Fruit fly (Drosophila melanogaster) whole organism, embryonic: ENCODE results near the gene Jarid2.

Experiments
- Asciz ChIP-seq: fragments of 200-800 bp; sonication (Bioruptor generic); optimal IDR thresholded peaks from 2 replicates; lab custom pipeline; 2017; ENCODE audit warnings: missing biosample characterization, mild to moderate bottlenecking, missing genetic modification characterization, missing genetic modification reagents
- CG12659 ChIP-seq: fragments of 200-800 bp; sonication (Bioruptor generic); optimal IDR thresholded peaks from 3 replicates; lab custom pipeline; 2017; ENCODE audit warnings: mild to moderate bottlenecking, missing biosample characterization, missing genetic modification reagents, missing genetic modification characterization
- CG13424 ChIP-seq: fragments of 200-800 bp; sonication (Bioruptor generic); optimal IDR thresholded peaks from 2 replicates; lab custom pipeline; 2019; ENCODE audit warnings: missing biosample characterization, mild to moderate bottlenecking, missing genetic modification characterization, moderate library complexity
- CG15479 ChIP-seq: fragments of 200-800 bp; sonication (Bioruptor generic); optimal IDR thresholded peaks from 3 replicates; lab custom pipeline; 2019; ENCODE audit warnings: missing biosample characterization, mild to moderate bottlenecking, missing genetic modification characterization, moderate library complexity
- CG16779 ChIP-seq: fragments of 200-800 bp; sonication (Bioruptor generic); IDR thresholded peaks from 2 replicates; pipeline ENCODE4 v1.3.6; 2022; ENCODE audit warnings: missing biosample characterization, missing genetic modification characterization
- CG16813 ChIP-seq: fragments of 200-800 bp; sonication (Bioruptor generic); IDR thresholded peaks from 3 replicates; pipeline ENCODE4 v1.3.6; 2022; ENCODE audit warnings: missing biosample characterization, missing genetic modification characterization; ENCODE audit not compliant: partially characterized antibody
- CG1792 ChIP-seq: fragments of 200-800 bp; sonication (Bioruptor generic); optimal IDR thresholded peaks from 2 replicates; lab custom pipeline; 2016; ENCODE audit warnings: missing biosample characterization, missing genetic modification characterization
- CG18011 ChIP-seq: fragments of 200-800 bp; sonication (Bioruptor generic); optimal IDR thresholded peaks from 2 replicates; lab custom pipeline; 2017; ENCODE audit warnings: missing biosample characterization, missing genetic modification characterization, mild to moderate bottlenecking, moderate library complexity, missing genotype
- CG18619 ChIP-seq: fragments of 200-800 bp; sonication (Bioruptor generic); optimal IDR thresholded peaks from 3 replicates; lab custom pipeline; 2017; ENCODE audit warnings: missing biosample characterization, mild to moderate bottlenecking, missing genetic modification characterization
- CG32767 ChIP-seq: fragments of 200-800 bp; sonication (Bioruptor generic); IDR thresholded peaks from 2 replicates; pipeline ENCODE4 v1.3.6; 2022; ENCODE audit warnings: missing biosample characterization, missing genetic modification characterization
- CG3407 ChIP-seq: fragments of 200-800 bp; sonication (Bioruptor generic); optimal IDR thresholded peaks from 2 replicates; lab custom pipeline; 2018; ENCODE audit warnings: missing biosample characterization, mild to moderate bottlenecking, missing genetic modification characterization
- CG3995 ChIP-seq: fragments of 200-800 bp; sonication (Bioruptor generic); optimal IDR thresholded peaks from 3 replicates; lab custom pipeline; 2016; ENCODE audit warnings: missing biosample characterization, missing genetic modification characterization
- CG4730 ChIP-seq: fragments of 200-800 bp; sonication (Bioruptor generic); IDR thresholded peaks from 2 replicates; pipeline ENCODE4 v1.3.6; 2022; ENCODE audit warnings: missing biosample characterization, missing genetic modification characterization
- CG7556 ChIP-seq: fragments of 200-800 bp; sonication (Bioruptor generic); optimal IDR thresholded peaks from 2 replicates; lab custom pipeline; 2017; ENCODE audit warnings: missing biosample characterization, mild to moderate bottlenecking, missing genetic modification characterization
- CG7786 ChIP-seq: fragments of 200-800 bp; sonication (Bioruptor generic); optimal IDR thresholded peaks from 2 replicates; lab custom pipeline; 2016; ENCODE audit warnings: missing biosample characterization, missing genetic modification characterization
- CG9609 ChIP-seq: fragments of 200-800 bp; sonication (Bioruptor generic); optimal IDR thresholded peaks from 3 replicates; lab custom pipeline; 2016; ENCODE audit warnings: missing biosample characterization, missing genetic modification characterization
- CTCF ChIP-seq: fragments of 200-800 bp; sonication (Bioruptor generic); optimal IDR thresholded peaks from 2 replicates; lab custom pipeline; 2017; ENCODE audit warnings: missing biosample characterization, mild to moderate bottlenecking, missing genetic modification characterization, moderate library complexity
- CoRest ChIP-seq: fragments of 200-800 bp; sonication (Bioruptor generic); optimal IDR thresholded peaks from 3 replicates; lab custom pipeline; 2018; ENCODE audit warnings: missing biosample characterization, mild to moderate bottlenecking, missing genetic modification characterization, moderate library complexity
- D19A ChIP-seq: fragments of 200-800 bp; optimal IDR thresholded peaks from 3 replicates; lab custom pipeline; 2019; ENCODE audit warnings: missing biosample characterization, mild to moderate bottlenecking, missing genetic modification characterization, moderate library complexity
- Dip3 ChIP-seq: fragments of 200-800 bp; sonication (Bioruptor generic); optimal IDR thresholded peaks from 3 replicates; lab custom pipeline; 2016; ENCODE audit warnings: missing biosample characterization, missing genetic modification characterization
- Eip74EF ChIP-seq, 2 experiments: fragments of 200-800 bp in 1 of 2; fragments of >200 bp in 1 of 2; sonication (Bioruptor generic) in 1 of 2; optimal IDR thresholded peaks; 2 replicates each; lab custom pipeline; 2017 to 2019; ENCODE audit warnings: missing biosample characterization in 2 of 2, missing genetic modification characterization in 2 of 2, mild to moderate bottlenecking in 1 of 2, moderate library complexity in 1 of 2
- GATAe ChIP-seq: fragments of 200-800 bp; sonication (Bioruptor generic); conservative IDR thresholded peaks from 2 replicates; pipeline ENCODE4 v1.3.6; 2022; ENCODE audit warnings: missing biosample characterization, missing genetic modification characterization
- Gsc ChIP-seq: fragments of 200-800 bp; sonication (Bioruptor generic); IDR thresholded peaks from 2 replicates; pipeline ENCODE4 v1.3.6; 2022; ENCODE audit warnings: missing biosample characterization, missing genetic modification characterization
- Med ChIP-seq: fragments of 200-800 bp; sonication (Bioruptor generic); peaks from one replicate; lab custom pipeline; 2016; ENCODE audit warnings: missing biosample characterization, missing genetic modification characterization, mild to moderate bottlenecking, inconsistent platforms, moderate library complexity
- NFAT ChIP-seq: fragments of 200-800 bp; sonication (Bioruptor generic); IDR thresholded peaks from 2 replicates; pipeline ENCODE4 v1.3.6; 2022; ENCODE audit warnings: missing biosample characterization, missing genetic modification characterization
- NfI ChIP-seq: fragments of 200-800 bp; sonication (Bioruptor generic); optimal IDR thresholded peaks from 3 replicates; lab custom pipeline; 2018; ENCODE audit warnings: missing biosample characterization, mild to moderate bottlenecking, missing genetic modification characterization, moderate library complexity
- Oli ChIP-seq: fragments of 200-800 bp; sonication (Bioruptor generic); optimal IDR thresholded peaks from 2 replicates; lab custom pipeline; 2018; ENCODE audit warnings: missing biosample characterization, mild to moderate bottlenecking, missing genetic modification characterization, moderate library complexity
- Opbp ChIP-seq: fragments of 200-800 bp; sonication (Bioruptor generic); IDR thresholded peaks from 3 replicates; pipeline ENCODE4 v1.3.6; 2022; ENCODE audit warnings: missing biosample characterization, missing genetic modification characterization; ENCODE audit not compliant: partially characterized antibody
- Scr ChIP-seq: fragments of 200-800 bp; sonication (Bioruptor generic); IDR thresholded peaks from 2 replicates; pipeline ENCODE4 v1.3.6; 2022; ENCODE audit warnings: missing biosample characterization, missing genetic modification characterization; ENCODE audit not compliant: partially characterized antibody
- br ChIP-seq: fragments of >200 bp; optimal IDR thresholded peaks from 2 replicates; lab custom pipeline; 2017
- btn ChIP-seq: fragments of 200-800 bp; sonication (Bioruptor generic); optimal IDR thresholded peaks from 2 replicates; lab custom pipeline; 2016; ENCODE audit warnings: missing biosample characterization, missing genetic modification characterization
- caup ChIP-seq: fragments of 200-800 bp; sonication (Bioruptor generic); optimal IDR thresholded peaks from 3 replicates; lab custom pipeline; 2017; ENCODE audit warnings: missing biosample characterization, mild to moderate bottlenecking, missing genetic modification characterization, moderate library complexity; ENCODE audit not compliant: severe bottlenecking
- chn ChIP-seq: fragments of 200-800 bp; sonication (Bioruptor generic); optimal IDR thresholded peaks from 2 replicates; lab custom pipeline; 2016; ENCODE audit warnings: missing biosample characterization, missing genetic modification characterization
- da ChIP-seq: fragments of 200-800 bp; sonication (Bioruptor generic); optimal IDR thresholded peaks from 2 replicates; lab custom pipeline; 2016; ENCODE audit warnings: missing biosample characterization, missing genetic modification characterization
- dmrt99B ChIP-seq: fragments of 200-800 bp; sonication (Bioruptor generic); optimal IDR thresholded peaks from 2 replicates; lab custom pipeline; 2018; ENCODE audit warnings: missing biosample characterization, mild to moderate bottlenecking, missing genetic modification characterization, moderate library complexity
- fd3F ChIP-seq: fragments of 200-800 bp; sonication (Bioruptor generic); optimal IDR thresholded peaks from 2 replicates; lab custom pipeline; 2018; ENCODE audit warnings: missing biosample characterization, mild to moderate bottlenecking, missing genetic modification characterization, moderate library complexity
- fd64A ChIP-seq: fragments of 200-800 bp; sonication (Bioruptor generic); optimal IDR thresholded peaks from 3 replicates; lab custom pipeline; 2018; ENCODE audit warnings: missing biosample characterization, mild to moderate bottlenecking, missing genetic modification characterization
- fd96Cb ChIP-seq: fragments of 200-800 bp; sonication (Bioruptor generic); optimal IDR thresholded peaks from 2 replicates; lab custom pipeline; 2018; ENCODE audit warnings: missing biosample characterization, mild to moderate bottlenecking, missing genetic modification characterization, moderate library complexity
- grau ChIP-seq: fragments of 200-800 bp; optimal IDR thresholded peaks from 3 replicates; lab custom pipeline; 2019; ENCODE audit warnings: missing biosample characterization, mild to moderate bottlenecking, missing genetic modification characterization, moderate library complexity
- hb ChIP-seq: fragments of 200-800 bp; sonication (Bioruptor generic); IDR thresholded peaks from 3 replicates; pipeline ENCODE4 v1.3.6; 2022; ENCODE audit warnings: missing biosample characterization, missing genetic modification characterization; ENCODE audit not compliant: partially characterized antibody
- ind ChIP-seq: fragments of 200-800 bp; sonication (Bioruptor generic); optimal IDR thresholded peaks from 3 replicates; lab custom pipeline; 2016; ENCODE audit warnings: missing biosample characterization, missing genetic modification characterization
- klu ChIP-seq: fragments of 200-800 bp; sonication (Bioruptor generic); IDR thresholded peaks from 2 replicates; pipeline ENCODE4 v1.3.6; 2022; ENCODE audit warnings: missing biosample characterization, missing genetic modification characterization
- mam ChIP-seq: fragments of 200-800 bp; sonication (Bioruptor generic); optimal IDR thresholded peaks from 3 replicates; lab custom pipeline; 2016; ENCODE audit warnings: missing biosample characterization, missing genetic modification characterization
- pnt ChIP-seq: fragments of 200-800 bp; sonication (Bioruptor generic); optimal IDR thresholded peaks from 3 replicates; lab custom pipeline; 2016; ENCODE audit warnings: missing biosample characterization, missing genetic modification characterization
- row ChIP-seq: fragments of 200-800 bp; sonication (Bioruptor generic); IDR thresholded peaks from 3 replicates; pipeline ENCODE4 v1.3.6; 2022; ENCODE audit warnings: missing biosample characterization, missing genetic modification characterization
- sens ChIP-seq: fragments of 200-800 bp; sonication (Bioruptor generic); peaks from one replicate; lab custom pipeline; 2016; ENCODE audit warnings: missing biosample characterization, missing genetic modification characterization
- twi ChIP-seq: fragments of 200-800 bp; optimal IDR thresholded peaks from 2 replicates; lab custom pipeline; 2019; ENCODE audit warnings: missing biosample characterization, mild to moderate bottlenecking, missing genetic modification characterization, moderate library complexity
- tx ChIP-seq: fragments of 200-800 bp; sonication (Bioruptor generic); optimal IDR thresholded peaks from 2 replicates; lab custom pipeline; 2016; ENCODE audit warnings: missing biosample characterization, missing genetic modification characterization
- wor ChIP-seq: fragments of 200-800 bp; sonication (Bioruptor generic); IDR thresholded peaks from 2 replicates; pipeline ENCODE4 v1.3.6; 2022; ENCODE audit warnings: missing biosample characterization, missing genetic modification characterization

Gene Jarid2

DNA sequence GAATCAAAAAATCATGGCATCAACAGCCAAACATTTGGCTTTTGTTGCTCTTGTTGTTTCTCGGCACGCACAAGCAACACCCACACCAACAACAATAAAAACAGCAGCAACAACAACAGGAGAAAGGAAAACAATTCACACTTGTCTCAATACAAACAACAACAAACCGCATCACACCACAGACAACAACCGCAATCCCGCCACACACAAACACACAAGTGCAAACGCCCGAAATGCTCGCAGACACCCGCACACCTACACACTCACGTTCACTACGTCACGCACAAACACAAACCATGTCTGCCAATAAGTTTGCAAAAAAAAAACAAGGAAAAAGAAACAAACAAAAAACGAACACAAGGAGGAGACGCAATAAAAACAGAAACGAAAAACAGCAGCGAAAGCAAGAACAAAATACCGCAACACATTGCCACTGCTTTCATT is 9.1 kb upstream of the Jarid2 start (continued):
- TF ChIP-seq CG15479 (peak; percentile 36), fd64A (GFP tag; lab: Kevin White, UChicago) (peak; percentile 7)

DNA sequence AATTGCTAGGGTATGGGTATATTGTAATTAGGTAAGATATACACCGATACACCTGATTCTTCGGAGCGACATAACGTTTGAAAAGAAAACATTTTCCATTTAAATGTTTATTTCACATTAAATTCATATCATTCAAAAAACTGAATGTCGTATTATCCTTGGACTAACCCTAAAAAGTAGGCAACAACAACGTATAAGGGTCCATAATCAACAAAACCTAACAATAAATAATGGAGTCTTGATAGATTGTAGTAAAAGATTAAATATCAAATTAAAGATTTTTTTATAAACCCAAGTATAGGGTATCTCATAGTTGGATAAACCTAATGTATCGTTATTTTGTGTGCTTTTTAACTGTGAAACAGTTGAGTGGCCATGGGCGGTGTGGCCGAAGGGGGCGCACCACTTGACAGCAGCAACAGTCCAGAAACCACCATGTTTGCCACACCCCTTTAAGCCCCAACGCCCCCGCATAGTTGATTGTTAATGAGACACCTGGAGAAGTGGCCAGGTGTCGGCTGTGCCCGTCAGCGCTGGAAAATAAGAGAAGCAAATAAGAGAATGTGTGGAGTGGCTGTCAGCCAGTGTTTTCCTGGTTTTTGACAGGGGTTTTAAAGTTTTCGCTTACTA is 8.5 kb upstream of the Jarid2 start:
- no peak for TF ChIP-seq Gsc (GFP tag; lab: Robert Waterston, UW)
- 0 out of 2 replicates have a peak, but pooled peaks have one; percentile 31 for TF ChIP-seq CG16779
- no peak for TF ChIP-seq CG16813 (GFP tag; lab: Robert Waterston, UW)
- TF ChIP-seq pnt (GFP tag; lab: Kevin White, UChicago), result no peak
- no peak for TF ChIP-seq fd3F (GFP tag; lab: Kevin White, UChicago)
- peak; percentile 30 for TF ChIP-seq caup (GFP tag; lab: Kevin White, UChicago)
- peak; percentile 7 for TF ChIP-seq NfI (GFP tag; lab: Kevin White, UChicago)
- no peak for TF ChIP-seq Dip3
- peak; percentile 13 for TF ChIP-seq CG7786
- TF ChIP-seq Asciz (GFP tag; lab: Kevin White, UChicago), result no peak
- TF ChIP-seq CG9609 (GFP tag; lab: Kevin White, UChicago), result peak; percentile 11
- peak; percentile 35; the same call in 2 of the 3 replicates for TF ChIP-seq row (GFP tag; lab: Robert Waterston, UW)
- no peak for TF ChIP-seq CG3407 (GFP tag; lab: Kevin White, UChicago)
- no peak for TF ChIP-seq CG32767 (GFP tag; lab: Robert Waterston, UW)
- peak; percentile 17 for TF ChIP-seq CG12659 (GFP tag; lab: Kevin White, UChicago)
- no peak for TF ChIP-seq btn (GFP tag; lab: Kevin White, UChicago)
- peak; percentile 61 for TF ChIP-seq CoRest (tag; lab: Kevin White, UChicago)
- peak; percentile 33 for TF ChIP-seq fd96Cb (tag; lab: Kevin White, UChicago)
- TF ChIP-seq da (GFP tag; lab: Kevin White, UChicago), result no peak
- peak; percentile 82 for TF ChIP-seq sens (GFP tag; lab: Kevin White, UChicago)
- no peak for TF ChIP-seq CG4730 (GFP tag; lab: Robert Waterston, UW)
- TF ChIP-seq CG7556 (GFP tag; lab: Kevin White, UChicago), result peak; percentile 56
- TF ChIP-seq twi (tag; lab: Kevin White, UChicago), result no peak
- no peak for TF ChIP-seq CTCF (GFP tag; lab: Kevin White, UChicago)
- no peak for TF ChIP-seq GATAe (GFP tag; lab: Robert Waterston, UW)
- peak; percentile 13 for TF ChIP-seq CG18619 (GFP tag; lab: Kevin White, UChicago)
- TF ChIP-seq CG3995 (GFP tag; lab: Kevin White, UChicago), result peak; percentile 2
- peak; percentile 4 for TF ChIP-seq CG13424 (tag; lab: Kevin White, UChicago)
- no peak for TF ChIP-seq CG18011
- TF ChIP-seq br (lab: Kevin White, UChicago), result no peak
- TF ChIP-seq dmrt99B (tag; lab: Kevin White, UChicago), result peak; percentile 55
- TF ChIP-seq D19A (tag; lab: Kevin White, UChicago), result peak; percentile 74
- 0 out of 3 replicates have a peak, but pooled peaks have one; percentile 33 for TF ChIP-seq hb (GFP tag; lab: Robert Waterston, UW)
- peak in 1 of 2 experiments; percentile 17 for TF ChIP-seq Eip74EF (GFP tag; optimal IDR thresholded peaks at IDR 0.05; lab: Kevin White, UChicago)
- TF ChIP-seq Med (GFP tag; lab: Kevin White, UChicago), result peak; percentile 76
- TF ChIP-seq Oli (tag; lab: Kevin White, UChicago), result peak; percentile 31
- TF ChIP-seq klu (GFP tag; lab: Robert Waterston, UW), result no peak
- TF ChIP-seq NFAT, result no peak
- no peak for TF ChIP-seq wor
- peak; percentile 34 for TF ChIP-seq ind (GFP tag; lab: Kevin White, UChicago)
- TF ChIP-seq mam, result peak; percentile 24
- no peak for TF ChIP-seq chn (GFP tag; lab: Kevin White, UChicago)
- no peak for TF ChIP-seq tx (GFP tag; lab: Kevin White, UChicago)
- peak; percentile 34 for TF ChIP-seq grau (tag; lab: Kevin White, UChicago)
- TF ChIP-seq CG1792 (GFP tag; lab: Kevin White, UChicago), result no peak
- no peak for TF ChIP-seq Scr (GFP tag; lab: Robert Waterston, UW)
- TF ChIP-seq Opbp (GFP tag; lab: Robert Waterston, UW), result no peak
